Worm (Caenorhabditis elegans) whole organism, early embryonic: ENCODE data around the gene zip-7.
"Not testable (repeated sequence)": the region's sequence is repeated elsewhere in the genome, so short reads cannot be mapped to it uniquely, and the experiment has no call there.

Source experiments
- B0310.2 ChIP-seq: sonication (generic microtip); optimal IDR thresholded peaks from 2 replicates; lab custom pipeline; 2016; ENCODE audit warnings: mild to moderate bottlenecking, missing genetic modification characterization, missing compliant biosample characterization
- F13C5.2 ChIP-seq: sonication (generic microtip); optimal IDR thresholded peaks from 2 replicates; lab custom pipeline; 2017; ENCODE audit warnings: mild to moderate bottlenecking, missing genetic modification characterization, inconsistent platforms, missing compliant biosample characterization
- aly-1 ChIP-seq: sonication (generic microtip); optimal IDR thresholded peaks from 2 replicates; lab custom pipeline; 2016; ENCODE audit warnings: missing genetic modification characterization, missing compliant biosample characterization
- ama-1 ChIP-seq: fragments of 150-350 bp; optimal IDR thresholded peaks from 2 replicates; lab custom pipeline; 2014
- ceh-13 ChIP-seq: fragments of 200-800 bp; sonication (Bioruptor generic); optimal IDR thresholded peaks from 2 replicates; lab custom pipeline; 2018; ENCODE audit warnings: mild to moderate bottlenecking, missing genetic modification characterization, missing compliant biosample characterization
- ceh-36 ChIP-seq: sonication (generic microtip); optimal IDR thresholded peaks from 2 replicates; lab custom pipeline; 2016; ENCODE audit warnings: missing genetic modification characterization, inconsistent platforms, missing compliant biosample characterization
- ets-7 ChIP-seq: sonication (generic microtip); optimal IDR thresholded peaks from 2 replicates; lab custom pipeline; 2016; ENCODE audit warnings: missing genotype, missing genetic modification characterization, missing compliant biosample characterization
- flt-1 ChIP-seq: fragments of 200-800 bp; sonication (Bioruptor generic); IDR thresholded peaks from 2 replicates; pipeline ENCODE4 v1.3.6; 2022; ENCODE audit warnings: missing genetic modification characterization, missing compliant biosample characterization
- hmbx-1 ChIP-seq: sonication (generic microtip); optimal IDR thresholded peaks from 2 replicates; lab custom pipeline; 2016; ENCODE audit warnings: mild to moderate bottlenecking, missing genetic modification characterization, missing compliant biosample characterization
- hmg-4 ChIP-seq: fragments of 200-800 bp; sonication (Bioruptor generic); optimal IDR thresholded peaks from 2 replicates; lab custom pipeline; 2018; ENCODE audit warnings: mild to moderate bottlenecking, missing genetic modification characterization, missing compliant biosample characterization
- hnd-1 ChIP-seq: sonication (generic microtip); optimal IDR thresholded peaks from 2 replicates; lab custom pipeline; 2016; ENCODE audit warnings: missing genetic modification characterization, missing compliant biosample characterization
- pes-1 ChIP-seq: fragments of 200-800 bp; sonication (Bioruptor generic); IDR thresholded peaks from 2 replicates; pipeline ENCODE4 v1.3.6; 2022; ENCODE audit warnings: missing genetic modification reagents, missing genetic modification characterization, missing compliant biosample characterization
- scrt-1 ChIP-seq: fragments of 200-800 bp; sonication (Bioruptor generic); IDR thresholded peaks from 2 replicates; pipeline ENCODE4 v1.3.6; 2022; ENCODE audit warnings: missing genetic modification characterization, missing compliant biosample characterization
- sea-1 ChIP-seq: fragments of 200-800 bp; sonication (Bioruptor generic); conservative IDR thresholded peaks from 2 replicates; pipeline ENCODE4 v1.3.6; 2022; ENCODE audit warnings: missing genetic modification characterization, missing compliant biosample characterization
- tbx-11 ChIP-seq: fragments of 200-800 bp; sonication (Bioruptor generic); IDR thresholded peaks from 2 replicates; pipeline ENCODE4 v1.3.6; 2022; ENCODE audit warnings: missing genetic modification characterization, missing compliant biosample characterization
- tbx-37 ChIP-seq: fragments of 200-800 bp; sonication (Bioruptor generic); conservative IDR thresholded peaks from 2 replicates; pipeline ENCODE4 v1.3.6; 2022; ENCODE audit warnings: missing genetic modification reagents, missing genetic modification characterization, missing compliant biosample characterization
- tra-4 ChIP-seq: sonication (generic microtip); optimal IDR thresholded peaks from 2 replicates; lab custom pipeline; 2017; ENCODE audit warnings: missing genetic modification characterization, missing compliant biosample characterization

The zip-7 gene

DNA sequence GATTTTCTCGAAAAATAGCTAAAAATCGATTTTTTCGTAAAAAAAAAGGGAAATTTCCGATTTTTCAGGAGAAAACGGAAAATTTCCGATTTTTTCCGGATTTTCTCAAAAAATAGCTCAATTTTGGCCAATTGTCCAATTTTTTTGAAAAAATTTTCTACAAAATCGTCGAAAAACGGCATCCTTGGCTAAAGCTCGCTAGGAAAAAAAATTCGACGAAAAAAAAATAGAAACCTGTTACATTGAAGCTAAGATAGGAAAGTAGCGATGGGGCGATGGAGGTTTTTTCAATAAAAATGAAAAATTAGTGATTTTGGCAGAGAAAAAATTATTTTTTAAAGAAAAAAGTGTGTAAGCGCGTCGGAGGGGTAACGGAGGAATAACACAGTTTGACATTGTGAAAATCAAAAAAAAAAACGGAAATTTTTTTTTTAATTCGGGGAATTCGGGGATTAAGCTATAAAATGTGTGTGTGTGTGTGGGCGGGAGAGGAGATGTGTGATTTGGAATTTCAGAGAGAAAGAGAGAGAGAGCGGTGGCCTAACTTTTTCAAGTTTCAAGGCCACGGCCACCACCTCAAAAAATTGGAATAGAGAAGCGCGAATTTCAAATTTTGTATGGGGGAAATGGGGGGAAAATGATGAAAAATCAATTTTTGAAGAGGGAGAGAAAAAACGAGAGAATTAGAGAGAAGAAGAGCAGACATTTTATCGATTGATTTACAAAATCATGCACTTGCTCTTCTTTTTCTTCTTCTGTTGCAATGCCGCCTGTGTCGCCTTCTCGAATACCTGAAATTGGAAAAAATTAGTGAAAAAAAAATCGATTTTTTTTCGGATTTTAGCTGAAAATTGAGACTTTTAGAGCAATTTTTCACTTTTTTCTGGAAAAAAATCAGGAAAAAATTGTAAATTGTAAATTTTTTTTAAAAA lies 21.9 kb downstream of the zip-7 start:
- TF ChIP-seq aly-1: no peak
- TF ChIP-seq ama-1 (lab: Kevin White, UChicago): no peak
- TF ChIP-seq ets-7 (tag; lab: Kevin White, UChicago): no peak
- no peak for TF ChIP-seq ceh-36 (tag; lab: Kevin White, UChicago)
- TF ChIP-seq scrt-1: no peak
- no peak for TF ChIP-seq tbx-11 (GFP tag; lab: Robert Waterston, UW)
- no peak for TF ChIP-seq tra-4
- TF ChIP-seq flt-1 (GFP tag; lab: Robert Waterston, UW): no peak
- no peak for TF ChIP-seq tbx-37 (GFP tag; lab: Robert Waterston, UW)
- no peak for TF ChIP-seq hmg-4 (GFP tag; lab: Kevin White, UChicago)
- TF ChIP-seq pes-1 (GFP tag; lab: Robert Waterston, UW): no peak

DNA sequence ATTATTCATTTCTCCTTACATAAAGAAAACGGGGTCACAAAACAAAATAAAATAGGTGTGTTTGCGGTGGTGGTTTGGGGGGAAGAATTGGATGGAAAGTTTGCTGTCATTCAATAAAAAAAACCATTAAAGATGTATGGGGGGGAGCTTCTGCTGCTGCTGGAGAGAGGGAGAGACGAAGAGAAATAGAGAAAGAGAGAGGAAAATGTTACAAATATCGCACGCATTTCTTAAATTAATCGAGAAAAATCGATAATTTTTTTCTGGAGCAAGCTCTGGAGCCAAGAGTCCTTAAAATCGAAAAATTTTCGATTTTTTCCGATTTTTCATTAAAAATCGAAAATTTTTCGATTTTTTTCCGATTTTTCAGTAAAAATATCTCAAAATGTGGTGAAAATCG lies 22.7 kb downstream of the zip-7 start:
- TF ChIP-seq pes-1 (GFP tag; lab: Robert Waterston, UW) (no peak), tbx-37 (GFP tag; lab: Robert Waterston, UW) (peak; percentile 18; the same call in 1 of the 2 replicates), ama-1 (lab: Kevin White, UChicago) (peak; percentile 3), B0310.2 (peak; percentile 18)

DNA sequence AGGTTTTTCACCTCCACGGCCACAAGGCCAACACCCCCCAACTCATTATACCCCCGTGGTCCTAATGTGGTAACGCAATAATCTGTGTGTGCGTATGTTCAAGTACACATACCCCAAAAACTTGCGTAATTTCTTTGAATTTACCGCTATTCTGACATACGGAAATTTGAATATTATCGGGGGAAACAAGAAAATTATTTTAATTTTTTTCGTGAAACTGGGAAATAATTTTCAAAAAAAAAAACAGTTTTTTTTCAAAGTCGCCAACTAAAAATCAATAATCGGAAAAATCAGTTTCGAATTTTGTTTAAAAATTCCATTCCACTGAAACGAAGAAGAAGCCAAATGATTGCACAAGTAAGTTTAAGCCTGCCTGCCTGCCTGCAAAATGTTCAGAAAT lies 24.6 kb downstream of the zip-7 start, which contains the start of gene Y51H4A.938:
Y51H4A.938 (plus strand) TSS at position 301 of the 400 bp plus-strand sequence.
- TF ChIP-seq sea-1; ceh-13 (GFP tag; lab: Kevin White, UChicago); tbx-11 (GFP tag; lab: Robert Waterston, UW): not testable (repeated sequence)

ce11 chrIV:16477169-16477568 lies 28.3 kb downstream of the zip-7 start, which contains the start of gene Y51H4A.1:
Gene Y51H4A.1, minus strand, starts transcription at chrIV:16477295.
- 0 out of 2 replicates have a peak, but pooled peaks have one; percentile 20 for TF ChIP-seq tbx-37 (GFP tag; lab: Robert Waterston, UW)
- no peak for TF ChIP-seq pes-1 (GFP tag; lab: Robert Waterston, UW)

- TF ChIP-seq aly-1: no peak
- TF ChIP-seq hmg-4 (GFP tag; lab: Kevin White, UChicago): no peak
- TF ChIP-seq ama-1 (lab: Kevin White, UChicago): no peak
- TF ChIP-seq pes-1 (GFP tag; lab: Robert Waterston, UW): no peak
These were observed 29.4 kb downstream of the zip-7 start for ce11 chrIV:16476081-16476480.

DNA sequence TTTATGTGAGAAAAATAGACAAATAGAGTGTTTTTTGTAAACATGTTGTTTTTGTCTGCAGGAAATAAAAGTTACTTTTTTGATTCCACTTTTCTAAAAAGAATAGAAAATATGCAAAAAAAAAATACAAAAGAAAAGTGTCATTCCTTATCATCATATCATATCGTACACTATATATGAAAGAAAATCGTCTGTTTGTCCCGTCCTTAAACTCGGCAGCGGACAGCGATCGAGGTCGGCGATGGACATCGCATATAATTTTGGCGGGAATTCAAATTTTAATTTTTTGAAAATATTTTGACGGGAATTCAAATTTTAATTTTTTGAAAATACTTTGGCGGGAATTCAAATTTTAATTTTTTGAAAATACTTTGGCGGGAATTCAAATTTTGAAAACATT lies 33.9 kb downstream of the zip-7 start:
- TF ChIP-seq pes-1 (GFP tag; lab: Robert Waterston, UW) (no peak), sea-1 (no peak), ceh-13 (GFP tag; lab: Kevin White, UChicago) (no peak), hnd-1 (tag; lab: Kevin White, UChicago) (no peak), ama-1 (lab: Kevin White, UChicago) (no peak), tbx-37 (GFP tag; lab: Robert Waterston, UW) (no peak), ets-7 (tag; lab: Kevin White, UChicago) (no peak), scrt-1 (no peak), hmbx-1 (no peak), tbx-11 (GFP tag; lab: Robert Waterston, UW) (no peak), aly-1 (no peak), F13C5.2 (no peak), flt-1 (GFP tag; lab: Robert Waterston, UW) (no peak), ceh-36 (tag; lab: Kevin White, UChicago) (no peak), hmg-4 (GFP tag; lab: Kevin White, UChicago) (no peak), B0310.2 (no peak), tra-4 (no peak)

DNA sequence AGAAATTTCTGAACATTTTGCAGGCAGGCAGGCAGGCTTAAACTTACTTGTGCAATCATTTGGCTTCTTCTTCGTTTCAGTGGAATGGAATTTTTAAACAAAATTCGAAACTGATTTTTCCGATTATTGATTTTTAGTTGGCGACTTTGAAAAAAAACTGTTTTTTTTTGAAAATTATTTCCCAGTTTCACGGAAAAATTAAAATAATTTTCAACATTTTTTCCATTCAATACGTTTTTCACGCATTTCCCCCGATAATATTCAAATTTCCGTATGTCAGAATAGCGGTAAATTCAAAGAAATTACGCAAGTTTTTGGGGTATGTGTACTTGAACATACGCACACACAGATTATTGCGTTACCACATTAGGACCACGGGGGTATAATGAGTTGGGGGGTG lies 34.6 kb downstream of the zip-7 start, which contains the start of gene VY10G11R.1:
VY10G11R.1 (minus strand) TSS at position 101 of the 400 bp plus-strand sequence.
- TF ChIP-seq hnd-1 (tag; lab: Kevin White, UChicago); ceh-13 (GFP tag; lab: Kevin White, UChicago); scrt-1: not testable (repeated sequence)

DNA sequence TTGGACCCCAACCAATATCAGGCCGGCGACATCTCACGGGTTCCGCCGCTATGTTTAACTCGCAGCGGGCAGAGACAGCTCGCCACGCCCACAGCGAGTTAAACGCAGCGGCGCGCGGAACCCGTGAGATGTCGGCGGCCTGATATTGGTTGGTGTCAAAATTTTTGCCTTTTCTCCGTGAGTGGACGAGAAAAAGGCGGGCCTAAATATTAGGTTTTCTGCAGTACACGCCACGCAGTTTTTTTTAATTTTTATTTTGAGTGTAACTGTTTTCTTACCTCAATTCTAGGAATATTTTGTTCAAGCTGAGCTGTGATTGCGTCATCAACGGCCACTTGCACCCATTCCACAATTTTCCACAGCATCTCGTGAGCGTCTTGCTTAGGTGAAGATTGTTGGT lies 41.5 kb downstream of the zip-7 start:
- TF ChIP-seq sea-1: 0 out of 2 replicates have a peak, but pooled peaks have one; percentile 15

DNA sequence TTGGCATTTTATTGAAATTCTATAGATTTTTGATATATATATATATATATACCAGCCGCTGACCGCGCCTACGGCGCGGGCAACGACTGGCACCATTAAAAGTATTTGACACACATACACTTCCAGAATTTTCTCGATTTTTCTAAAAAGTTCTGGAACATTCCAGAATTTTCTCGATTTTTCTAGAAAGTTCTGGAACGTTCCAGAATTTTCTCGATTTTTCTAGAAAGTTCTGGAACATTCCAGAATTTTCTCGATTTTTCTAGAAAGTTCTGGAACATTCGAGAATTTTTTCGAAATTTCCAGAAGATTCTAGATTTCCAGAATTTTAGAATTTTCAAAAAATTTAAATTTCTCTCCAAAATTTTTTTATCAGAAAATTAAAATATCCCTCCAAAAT lies 47.1 kb downstream of the zip-7 start:
- TF ChIP-seq pes-1 (GFP tag; lab: Robert Waterston, UW): peak; percentile 91
- peak; percentile 90 for TF ChIP-seq flt-1 (GFP tag; lab: Robert Waterston, UW)
- 0 out of 2 replicates have a peak, but pooled peaks have one; percentile 36 for TF ChIP-seq tbx-37 (GFP tag; lab: Robert Waterston, UW)
